Worm (Caenorhabditis elegans): ENCODE results near the gene F52G3.8.

F52G3.8 gene

DNA sequence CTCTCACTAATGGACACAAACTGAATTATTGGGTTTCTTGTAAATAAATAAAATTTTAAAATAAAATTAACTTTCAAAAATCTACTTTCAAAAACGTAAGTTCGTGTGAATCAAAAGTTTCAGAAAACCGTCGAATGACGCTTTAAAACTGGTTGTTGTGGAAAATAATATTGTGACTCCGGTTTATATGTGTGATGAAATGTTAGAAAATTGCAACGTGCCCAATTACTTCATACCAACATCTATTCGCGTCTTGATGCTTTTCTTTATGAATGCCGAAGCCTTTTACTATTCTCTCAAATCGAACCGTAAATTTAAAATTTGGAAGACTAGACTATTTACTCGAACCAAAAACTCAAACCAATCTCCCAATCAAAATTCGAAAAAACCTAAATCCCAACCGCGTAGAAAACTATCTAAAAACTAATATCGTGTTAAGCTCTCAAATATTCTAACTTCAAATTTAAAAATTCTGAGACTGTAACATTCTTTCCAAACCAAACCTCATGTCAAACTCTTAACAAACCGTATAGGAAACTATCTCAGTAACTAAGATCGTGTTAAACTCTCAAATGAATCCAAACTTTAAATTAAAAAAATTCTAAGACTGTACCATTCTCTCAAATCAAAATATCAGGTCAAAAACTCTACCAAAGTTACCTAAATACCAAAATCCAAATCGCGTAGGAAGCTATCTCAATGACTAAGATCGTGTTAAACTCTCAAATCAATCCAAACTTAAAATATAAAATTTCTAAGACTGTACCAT, 21.3 kb downstream of the F52G3.8 start (continued):
- TF ChIP-seq ztf-4 (tag; optimal IDR thresholded peaks at IDR 0.05) (peak; percentile 10), tbx-2 (tag; optimal IDR thresholded peaks at IDR 0.05) (no peak), ZK546.5 (tag; optimal IDR thresholded peaks at IDR 0.05) (no peak), ceh-9 (tag; optimal IDR thresholded peaks at IDR 0.05) (no peak), jun-1 (tag; optimal IDR thresholded peaks at IDR 0.05) (peak; percentile 12), unc-62 (GFP tag; optimal IDR thresholded peaks at IDR 0.05) (no peak), sea-2 (GFP tag; optimal IDR thresholded peaks at IDR 0.05) (no peak), ceh-82 (tag; optimal IDR thresholded peaks at IDR 0.05) (no peak), nhr-23 (tag; optimal IDR thresholded peaks at IDR 0.05) (peak; percentile 39), pha-4 (tag; optimal IDR thresholded peaks at IDR 0.05) (peak; percentile 87), nhr-12 (tag; optimal IDR thresholded peaks at IDR 0.05) (no peak)

DNA sequence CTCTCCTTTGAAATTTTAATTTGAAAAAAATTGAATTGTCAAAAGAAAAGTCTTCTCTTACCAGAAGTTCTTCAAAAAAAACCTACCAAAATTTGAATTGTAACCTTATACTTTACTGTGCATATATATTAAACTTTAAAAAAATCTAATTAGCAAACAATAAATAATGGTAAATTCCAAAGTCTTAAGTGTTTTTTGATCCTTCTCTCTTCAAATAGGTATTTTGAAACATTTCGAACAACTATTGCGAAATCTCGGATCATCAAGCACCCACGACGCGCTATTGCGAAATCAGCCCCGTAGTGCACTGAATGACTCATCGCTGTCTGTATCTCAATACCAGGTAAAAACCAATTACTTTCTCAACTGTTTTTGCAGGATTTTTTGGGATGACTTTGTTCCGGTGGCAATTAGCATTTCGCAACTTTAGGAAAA, 22.1 kb downstream of the F52G3.8 start:
- no peak for TF ChIP-seq fkh-2 (tag; optimal IDR thresholded peaks at IDR 0.05)
- no peak for TF ChIP-seq mdl-1 (tag; optimal IDR thresholded peaks at IDR 0.05)
- TF ChIP-seq snpc-4 (tag; optimal IDR thresholded peaks at IDR 0.05), result no peak
- TF ChIP-seq nhr-237 (tag; optimal IDR thresholded peaks at IDR 0.05), result no peak
- peak in 1 of 2 experiments; percentile 61 for TF ChIP-seq eor-1 (tag; optimal IDR thresholded peaks at IDR 0.05)
- TF ChIP-seq pqm-1 (tag; optimal IDR thresholded peaks at IDR 0.05), result no peak
- no peak for TF ChIP-seq ceh-82 (tag; optimal IDR thresholded peaks at IDR 0.05)
- peak; percentile 37 for TF ChIP-seq nhr-23 (tag; optimal IDR thresholded peaks at IDR 0.05)
- peak; percentile 55 for TF ChIP-seq skn-1 (tag; optimal IDR thresholded peaks at IDR 0.05)
- TF ChIP-seq nhr-12 (tag; optimal IDR thresholded peaks at IDR 0.05), result no peak
- peak in 2 of 3 experiments; percentile 60 to 94 for TF ChIP-seq elt-3 (tag; optimal IDR thresholded peaks at IDR 0.05)
- TF ChIP-seq lin-15B (tag; optimal IDR thresholded peaks at IDR 0.05), result peak; percentile 5
- TF ChIP-seq nhr-77 (tag; optimal IDR thresholded peaks at IDR 0.05), result no peak
- no peak for TF ChIP-seq R02D3.7 (tag; optimal IDR thresholded peaks at IDR 0.05)
- TF ChIP-seq nhr-76 (tag; optimal IDR thresholded peaks at IDR 0.05), result peak; percentile 3
- TF ChIP-seq nhr-67 (tag; optimal IDR thresholded peaks at IDR 0.05), result no peak
- no peak for TF ChIP-seq ZK546.5 (tag; optimal IDR thresholded peaks at IDR 0.05)
- no peak for TF ChIP-seq elt-1 (tag; optimal IDR thresholded peaks at IDR 0.05)
- peak; percentile 85 for TF ChIP-seq lin-39 (tag; optimal IDR thresholded peaks at IDR 0.05)
- peak; percentile 88 for TF ChIP-seq ztf-4 (tag; optimal IDR thresholded peaks at IDR 0.05)
- TF ChIP-seq unc-62 (GFP tag; optimal IDR thresholded peaks at IDR 0.05), result no peak
- TF ChIP-seq daf-12 (tag; optimal IDR thresholded peaks at IDR 0.05), result no peak
- TF ChIP-seq pha-4 (tag; optimal IDR thresholded peaks at IDR 0.05), result peak; percentile 75
- no peak for TF ChIP-seq egl-27 (tag; optimal IDR thresholded peaks at IDR 0.05)
- no peak for TF ChIP-seq nhr-28 (tag; optimal IDR thresholded peaks at IDR 0.05)
- peak; percentile 66 for TF ChIP-seq nfya-1 (tag; optimal IDR thresholded peaks at IDR 0.05; ENCODE audit: insufficient read depth)
- no peak for TF ChIP-seq tbx-2 (tag; optimal IDR thresholded peaks at IDR 0.05)
- TF ChIP-seq ama-1 (optimal IDR thresholded peaks at IDR 0.05), result peak; percentile 100
- TF ChIP-seq nhr-43 (tag; optimal IDR thresholded peaks at IDR 0.05; ENCODE audit: poor library complexity, severe bottlenecking), result peak; percentile 77
- TF ChIP-seq jun-1 (tag; optimal IDR thresholded peaks at IDR 0.05), result peak; percentile 85
- TF ChIP-seq egl-5 (tag; optimal IDR thresholded peaks at IDR 0.05), result peak; percentile 91
- peak; percentile 54 for TF ChIP-seq ceh-16 (tag; optimal IDR thresholded peaks at IDR 0.05)
- TF ChIP-seq nhr-11 (tag; optimal IDR thresholded peaks at IDR 0.05), result peak; percentile 29
- TF ChIP-seq elt-2 (tag; optimal IDR thresholded peaks at IDR 0.05), result peak; percentile 55
- no peak for TF ChIP-seq mml-1 (tag; optimal IDR thresholded peaks at IDR 0.05)
- TF ChIP-seq ceh-28 (tag; optimal IDR thresholded peaks at IDR 0.05), result no peak
- TF ChIP-seq ztf-11 (tag; optimal IDR thresholded peaks at IDR 0.05), result peak; percentile 56
- TF ChIP-seq fos-1 (tag; optimal IDR thresholded peaks at IDR 0.05), result peak; percentile 92
- peak; percentile 99 for TF ChIP-seq nhr-25 (tag; optimal IDR thresholded peaks at IDR 0.05)
- TF ChIP-seq hmg-11 (tag; optimal IDR thresholded peaks at IDR 0.05), result no peak
- no peak for TF ChIP-seq unc-39 (tag; optimal IDR thresholded peaks at IDR 0.05)
- TF ChIP-seq lsy-12 (tag; optimal IDR thresholded peaks at IDR 0.05), result peak; percentile 78
- TF ChIP-seq zag-1 (tag; optimal IDR thresholded peaks at IDR 0.05), result no peak
- no peak for TF ChIP-seq sea-2 (GFP tag; optimal IDR thresholded peaks at IDR 0.05)
- TF ChIP-seq aly-2 (tag; optimal IDR thresholded peaks at IDR 0.05), result no peak
- no peak for TF ChIP-seq fkh-10 (GFP tag; optimal IDR thresholded peaks at IDR 0.05)
- no peak for TF ChIP-seq ceh-9 (tag; optimal IDR thresholded peaks at IDR 0.05)

Data from whole organism, L3 larva.